Fruit fly (Drosophila melanogaster): ENCODE results near the gene CG15465.

The CG15465 gene

DNA sequence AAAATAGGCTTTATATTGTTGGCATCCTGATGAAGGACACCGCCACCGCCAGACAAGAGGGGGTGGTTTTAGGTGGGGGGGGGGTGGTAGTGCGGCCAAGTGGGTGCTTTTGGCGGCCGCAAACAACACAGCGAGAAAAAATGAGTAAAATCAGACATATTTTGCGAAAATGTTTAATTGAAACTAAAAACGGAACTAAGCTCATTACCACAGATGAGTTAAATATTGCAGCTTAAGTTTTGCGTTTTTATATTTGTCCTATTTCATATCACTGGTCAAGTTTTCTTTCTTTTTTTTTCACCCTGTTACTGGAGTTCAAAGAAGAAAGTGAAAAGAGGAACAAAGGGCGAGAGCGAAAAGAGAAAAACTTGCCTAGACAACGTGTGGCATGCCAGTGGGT lies 8.4 kb downstream of the CG15465 start (continued):
- peak; percentile 66; the same call in 2 of the 3 replicates for TF ChIP-seq CG17361 (GFP tag; IDR thresholded peaks at IDR 0.05)
- no peak for TF ChIP-seq vfl (GFP tag; optimal IDR thresholded peaks at IDR 0.05)
- peak; percentile 64 for TF ChIP-seq tgo (GFP tag; IDR thresholded peaks at IDR 0.05)
- TF ChIP-seq unpg (GFP tag; optimal IDR thresholded peaks at IDR 0.05) = peak; percentile 75
- TF ChIP-seq CG3995 (GFP tag; optimal IDR thresholded peaks at IDR 0.05) = no peak
- TF ChIP-seq CG11093 (GFP tag; IDR thresholded peaks at IDR 0.05) = 0 out of 3 replicates have a peak, but pooled peaks have one; percentile 29
- no peak for TF ChIP-seq pita (GFP tag; optimal IDR thresholded peaks at IDR 0.05)
- TF ChIP-seq NC2β (GFP tag; optimal IDR thresholded peaks at IDR 0.05) = no peak
- peak; percentile 16 for TF ChIP-seq CG17802 (tag; optimal IDR thresholded peaks at IDR 0.05)
- TF ChIP-seq gcm2 (GFP tag; optimal IDR thresholded peaks at IDR 0.05) = no peak
- peak; percentile 6 for TF ChIP-seq Vsx1 (GFP tag; optimal IDR thresholded peaks at IDR 0.05)
- TF ChIP-seq Sox102F (GFP tag; optimal IDR thresholded peaks at IDR 0.05) = peak; percentile 77
- TF ChIP-seq CG8281 (tag; optimal IDR thresholded peaks at IDR 0.05) = peak; percentile 18
- TF ChIP-seq CG18599 (GFP tag; optimal IDR thresholded peaks at IDR 0.05) = peak; percentile 91
- TF ChIP-seq CG13775 (GFP tag; optimal IDR thresholded peaks at IDR 0.05) = peak; percentile 53
- TF ChIP-seq CG14710 (tag; optimal IDR thresholded peaks at IDR 0.05) = peak; percentile 50
- TF ChIP-seq ase (GFP tag; IDR thresholded peaks at IDR 0.05) = peak; percentile 59; the same call in 2 of the 3 replicates
- TF ChIP-seq CG31224 (GFP tag; IDR thresholded peaks at IDR 0.05) = peak; percentile 51; the same call in 1 of the 2 replicates
- TF ChIP-seq wdn (GFP tag; IDR thresholded peaks at IDR 0.05) = peak; percentile 63
- no peak for TF ChIP-seq CG3847 (GFP tag; IDR thresholded peaks at IDR 0.05)
- TF ChIP-seq CG9609 (GFP tag; optimal IDR thresholded peaks at IDR 0.05) = peak; percentile 52
- TF ChIP-seq CkIIα-i1 (GFP tag; IDR thresholded peaks at IDR 0.05) = no peak
- TF ChIP-seq fu2 (GFP tag; optimal IDR thresholded peaks at IDR 0.05) = peak; percentile 60
- no peak for TF ChIP-seq sima (GFP tag; optimal IDR thresholded peaks at IDR 0.05)
- TF ChIP-seq CG3407 (GFP tag; optimal IDR thresholded peaks at IDR 0.05) = peak; percentile 59
- TF ChIP-seq tx (GFP tag; optimal IDR thresholded peaks at IDR 0.05) = peak; percentile 53
- TF ChIP-seq klu (GFP tag; IDR thresholded peaks at IDR 0.05) = no peak
- TF ChIP-seq CG18619 (GFP tag; optimal IDR thresholded peaks at IDR 0.05) = peak; percentile 68
- TF ChIP-seq CG6813 (GFP tag; optimal IDR thresholded peaks at IDR 0.05) = peak; percentile 71
- peak; percentile 68 for TF ChIP-seq Ptx1 (GFP tag; IDR thresholded peaks at IDR 0.05)
- TF ChIP-seq sisA (GFP tag; IDR thresholded peaks at IDR 0.05) = peak; percentile 82
- TF ChIP-seq sim (GFP tag; IDR thresholded peaks at IDR 0.05) = no peak
- TF ChIP-seq fd3F (GFP tag; optimal IDR thresholded peaks at IDR 0.05) = peak; percentile 36
- TF ChIP-seq CG2129 (GFP tag; IDR thresholded peaks at IDR 0.05; ENCODE audit: partially characterized antibody) = no peak
- TF ChIP-seq dmrt99B (tag; optimal IDR thresholded peaks at IDR 0.05) = peak; percentile 84
- peak; percentile 55 for TF ChIP-seq odd (GFP tag; optimal IDR thresholded peaks at IDR 0.05)
- no peak for TF ChIP-seq ftz-f1 (GFP tag; optimal IDR thresholded peaks at IDR 0.05)
- peak; percentile 60 for TF ChIP-seq Sox100B (GFP tag; optimal IDR thresholded peaks at IDR 0.05)
- TF ChIP-seq CG11456 (GFP tag; IDR thresholded peaks at IDR 0.05) = peak; percentile 68; the same call in 2 of the 3 replicates
- TF ChIP-seq vvl (GFP tag; IDR thresholded peaks at IDR 0.05) = peak; percentile 85
- no peak for TF ChIP-seq CG16813 (GFP tag; IDR thresholded peaks at IDR 0.05; ENCODE audit: partially characterized antibody)
- peak; percentile 43 for TF ChIP-seq dmrt11E (tag; optimal IDR thresholded peaks at IDR 0.05)
- TF ChIP-seq CG13624 (GFP tag; optimal IDR thresholded peaks at IDR 0.05) = peak; percentile 40
- no peak for TF ChIP-seq Dll (GFP tag; IDR thresholded peaks at IDR 0.05; ENCODE audit: partially characterized antibody)
- TF ChIP-seq tll (GFP tag; optimal IDR thresholded peaks at IDR 0.05) = no peak
- peak; percentile 49 for TF ChIP-seq Chrac-16 (GFP tag; optimal IDR thresholded peaks at IDR 0.05)
- TF ChIP-seq cato (GFP tag; optimal IDR thresholded peaks at IDR 0.05; ENCODE audit: borderline replicate concordance) = no peak
- TF ChIP-seq Nf-YC (tag; optimal IDR thresholded peaks at IDR 0.05) = no peak
- TF ChIP-seq CG30403 (GFP tag; optimal IDR thresholded peaks at IDR 0.05) = peak; percentile 71
- TF ChIP-seq gce (GFP tag; IDR thresholded peaks at IDR 0.05) = peak; percentile 75; the same call in 2 of the 3 replicates
